Fruit fly (Drosophila melanogaster) whole organism, embryonic: ENCODE measurements around the gene AMPdeam.

Experiments used
- ATbp ChIP-seq: fragments of 200-800 bp; sonication (Bioruptor generic); optimal IDR thresholded peaks from 2 replicates; lab custom pipeline; 2017; ENCODE audit warnings: missing biosample characterization, mild to moderate bottlenecking, missing genetic modification characterization, missing genetic modification reagents
- BEAF-32 ChIP-seq: fragments of 200-800 bp; sonication (Bioruptor generic); optimal IDR thresholded peaks from 3 replicates; lab custom pipeline; 2017; ENCODE audit warnings: missing biosample characterization, missing genetic modification characterization, mild to moderate bottlenecking, moderate library complexity, missing genetic modification reagents
- Bgb ChIP-seq: fragments of 200-800 bp; sonication (Bioruptor generic); IDR thresholded peaks from 2 replicates; pipeline ENCODE4 v1.3.6; 2022; ENCODE audit warnings: missing biosample characterization, missing genetic modification characterization; ENCODE audit not compliant: partially characterized antibody
- CG1233 ChIP-seq: fragments of 200-800 bp; sonication (Bioruptor generic); optimal IDR thresholded peaks from 4 replicates; lab custom pipeline; 2018; ENCODE audit warnings: missing biosample characterization, mild to moderate bottlenecking, missing genetic modification characterization
- CG13123 ChIP-seq: fragments of 200-800 bp; sonication (Bioruptor generic); optimal IDR thresholded peaks from 2 replicates; lab custom pipeline; 2016; ENCODE audit warnings: missing biosample characterization, missing genetic modification characterization
- CG13287 ChIP-seq: fragments of 200-800 bp; sonication (Bioruptor generic); IDR thresholded peaks from 2 replicates; pipeline ENCODE4 v1.3.6; 2022; ENCODE audit warnings: missing biosample characterization, missing genetic modification characterization; ENCODE audit not compliant: partially characterized antibody
- CG13624 ChIP-seq: fragments of 200-800 bp; sonication (Bioruptor generic); optimal IDR thresholded peaks from 2 replicates; lab custom pipeline; 2016; ENCODE audit warnings: missing biosample characterization, missing genetic modification characterization
- CG2199 ChIP-seq: fragments of 200-800 bp; sonication (Bioruptor generic); IDR thresholded peaks from 3 replicates; pipeline ENCODE4 v1.3.6; 2022; ENCODE audit warnings: missing biosample characterization, missing genetic modification characterization
- CG30020 ChIP-seq: fragments of 200-800 bp; optimal IDR thresholded peaks from 2 replicates; lab custom pipeline; 2019; ENCODE audit warnings: missing biosample characterization, mild to moderate bottlenecking, missing genetic modification characterization, moderate library complexity
- CG30431 ChIP-seq: fragments of 200-800 bp; sonication (Bioruptor generic); optimal IDR thresholded peaks from 2 replicates; lab custom pipeline; 2017; ENCODE audit warnings: missing biosample characterization, missing genetic modification characterization
- CG3163 ChIP-seq: fragments of 200-800 bp; sonication (Bioruptor generic); optimal IDR thresholded peaks from 3 replicates; lab custom pipeline; 2016; ENCODE audit warnings: missing biosample characterization, missing genetic modification characterization
- CG32532 ChIP-seq: fragments of 200-800 bp; sonication (Bioruptor generic); IDR thresholded peaks from 2 replicates; pipeline ENCODE4 v1.3.6; 2022; ENCODE audit warnings: missing biosample characterization, missing genetic modification characterization
- CG3281 ChIP-seq: fragments of 200-800 bp; sonication (Bioruptor generic); optimal IDR thresholded peaks from 3 replicates; lab custom pipeline; 2017; ENCODE audit warnings: missing biosample characterization, mild to moderate bottlenecking, missing genetic modification characterization
- CG5245 ChIP-seq: fragments of 200-800 bp; sonication (Bioruptor generic); optimal IDR thresholded peaks from 3 replicates; lab custom pipeline; 2016; ENCODE audit warnings: missing biosample characterization, missing genetic modification characterization
- CG6791 ChIP-seq: fragments of 200-800 bp; sonication (Bioruptor generic); IDR thresholded peaks from 3 replicates; pipeline ENCODE4 v1.3.6; 2022; ENCODE audit warnings: missing biosample characterization, missing genetic modification characterization; ENCODE audit not compliant: partially characterized antibody
- CG7372 ChIP-seq: fragments of 200-800 bp; sonication (Bioruptor generic); IDR thresholded peaks from 2 replicates; pipeline ENCODE4 v1.3.6; 2022; ENCODE audit warnings: missing biosample characterization, missing genetic modification characterization
- CG7745 ChIP-seq: fragments of 200-800 bp; sonication (Bioruptor generic); optimal IDR thresholded peaks from 2 replicates; lab custom pipeline; 2018; ENCODE audit warnings: missing biosample characterization, mild to moderate bottlenecking, missing genetic modification characterization, moderate library complexity
- CG8359 ChIP-seq: fragments of 200-800 bp; sonication (Bioruptor generic); optimal IDR thresholded peaks from 2 replicates; lab custom pipeline; 2017; ENCODE audit warnings: missing biosample characterization, mild to moderate bottlenecking, missing genetic modification characterization, borderline replicate concordance
- CG9437 ChIP-seq: fragments of 200-800 bp; sonication (Bioruptor generic); optimal IDR thresholded peaks from 2 replicates; lab custom pipeline; 2018; ENCODE audit warnings: missing biosample characterization, mild to moderate bottlenecking, missing genetic modification characterization
- Chrac-16 ChIP-seq: fragments of 200-800 bp; sonication (Bioruptor generic); optimal IDR thresholded peaks from 3 replicates; lab custom pipeline; 2016; ENCODE audit warnings: missing biosample characterization, missing genetic modification characterization
- Dll ChIP-seq: fragments of 200-800 bp; sonication (Bioruptor generic); IDR thresholded peaks from 4 replicates; pipeline ENCODE4 v1.3.6; 2022; ENCODE audit warnings: missing biosample characterization, missing genetic modification characterization; ENCODE audit not compliant: partially characterized antibody
- Drgx ChIP-seq: fragments of 200-800 bp; sonication (Bioruptor generic); IDR thresholded peaks from 2 replicates; pipeline ENCODE4 v1.3.6; 2022; ENCODE audit warnings: missing biosample characterization, missing genetic modification characterization
- Fer2 ChIP-seq: fragments of 200-800 bp; sonication (Bioruptor generic); optimal IDR thresholded peaks from 2 replicates; lab custom pipeline; 2018; ENCODE audit warnings: missing biosample characterization, mild to moderate bottlenecking, missing genetic modification characterization, moderate library complexity
- HLH4C ChIP-seq: fragments of 200-800 bp; sonication (Bioruptor generic); IDR thresholded peaks from 3 replicates; pipeline ENCODE4 v1.3.6; 2022; ENCODE audit warnings: missing biosample characterization, missing genetic modification characterization; ENCODE audit not compliant: partially characterized antibody
- MESR4 ChIP-seq: fragments of 200-800 bp; sonication (Bioruptor generic); optimal IDR thresholded peaks from 2 replicates; lab custom pipeline; 2018; ENCODE audit warnings: missing biosample characterization, mild to moderate bottlenecking, missing genetic modification characterization, moderate library complexity
- Myb ChIP-seq: fragments of 200-800 bp; sonication (Bioruptor generic); optimal IDR thresholded peaks from 2 replicates; lab custom pipeline; 2016; ENCODE audit warnings: missing biosample characterization, missing genetic modification characterization
- NC2β ChIP-seq: fragments of 200-800 bp; sonication (Bioruptor generic); optimal IDR thresholded peaks from 2 replicates; lab custom pipeline; 2016; ENCODE audit warnings: missing biosample characterization, missing genetic modification characterization
- Sox100B ChIP-seq: fragments of 200-800 bp; sonication (Bioruptor generic); optimal IDR thresholded peaks from 3 replicates; lab custom pipeline; 2018; ENCODE audit warnings: missing biosample characterization, mild to moderate bottlenecking, missing genetic modification characterization
- Ssrp ChIP-seq: fragments of 200-800 bp; sonication (Bioruptor generic); optimal IDR thresholded peaks from 2 replicates; lab custom pipeline; 2018; ENCODE audit warnings: missing biosample characterization, mild to moderate bottlenecking, missing genetic modification characterization, moderate library complexity
- Stat92E ChIP-seq, 3 experiments: fragments of >200 bp in 2 of 3; fragments of 200-800 bp in 1 of 3; sonication (Bioruptor generic) in 1 of 3; optimal IDR thresholded peaks; 2 replicates each; lab custom pipeline; 2017 to 2019; ENCODE audit warnings: missing biosample characterization in 3 of 3, missing genetic modification characterization in 3 of 3, mild to moderate bottlenecking in 1 of 3, moderate library complexity in 1 of 3
- Trl ChIP-seq, 3 experiments: fragments of >200 bp in 2 of 3; fragments of 200-800 bp in 1 of 3; sonication (Bioruptor generic) in 1 of 3; optimal IDR thresholded peaks; 2 replicates in 1 of 3; 3 replicates in 2 of 3; lab custom pipeline; 2016 to 2017; ENCODE audit warnings: missing biosample characterization in 1 of 3, missing genetic modification characterization in 1 of 3
- ac ChIP-seq: fragments of 200-800 bp; sonication (Bioruptor generic); optimal IDR thresholded peaks from 3 replicates; lab custom pipeline; 2017; ENCODE audit warnings: missing biosample characterization, mild to moderate bottlenecking, missing genetic modification characterization
- al ChIP-seq: fragments of 200-800 bp; sonication (Bioruptor generic); IDR thresholded peaks from 2 replicates; pipeline ENCODE4 v1.3.6; 2022; ENCODE audit warnings: missing biosample characterization, missing genetic modification characterization
- amos ChIP-seq: fragments of 200-800 bp; sonication (Bioruptor generic); IDR thresholded peaks from 2 replicates; pipeline ENCODE4 v1.3.6; 2022; ENCODE audit warnings: missing biosample characterization, missing genetic modification characterization; ENCODE audit not compliant: partially characterized antibody
- ash1 ChIP-seq: fragments of 200-800 bp; sonication (Bioruptor generic); optimal IDR thresholded peaks from 2 replicates; lab custom pipeline; 2018; ENCODE audit warnings: missing biosample characterization, mild to moderate bottlenecking, missing genetic modification characterization
- bsh ChIP-seq, 2 experiments: fragments of 200-800 bp; sonication (Bioruptor generic); optimal IDR thresholded peaks; 2 replicates each; lab custom pipeline; 2017 to 2018; ENCODE audit warnings: mild to moderate bottlenecking in 2 of 2, missing biosample characterization in 2 of 2, missing genetic modification characterization in 2 of 2, moderate library complexity in 1 of 2
- chinmo ChIP-seq: fragments of 200-800 bp; sonication (Bioruptor generic); IDR thresholded peaks from 4 replicates; pipeline ENCODE4 v1.3.6; 2022; ENCODE audit warnings: missing biosample characterization, missing genetic modification characterization; ENCODE audit not compliant: partially characterized antibody
- ci ChIP-seq: fragments of 200-800 bp; sonication (Bioruptor generic); IDR thresholded peaks from 3 replicates; pipeline ENCODE4 v1.3.6; 2022; ENCODE audit warnings: missing biosample characterization, missing genetic modification characterization
- disco-r ChIP-seq: fragments of 200-800 bp; sonication (Bioruptor generic); optimal IDR thresholded peaks from 2 replicates; lab custom pipeline; 2016; ENCODE audit warnings: missing biosample characterization, missing genetic modification characterization
- ems ChIP-seq: fragments of 200-800 bp; sonication (Bioruptor generic); optimal IDR thresholded peaks from 3 replicates; lab custom pipeline; 2016; ENCODE audit warnings: missing biosample characterization, missing genetic modification characterization
- gem ChIP-seq: fragments of 200-800 bp; sonication (Bioruptor generic); optimal IDR thresholded peaks from 2 replicates; lab custom pipeline; 2019; ENCODE audit warnings: missing biosample characterization, mild to moderate bottlenecking, missing genetic modification characterization, moderate library complexity
- inv ChIP-seq: fragments of 200-800 bp; sonication (Bioruptor generic); IDR thresholded peaks from 2 replicates; pipeline ENCODE4 v1.3.6; 2022; ENCODE audit warnings: missing biosample characterization, missing genetic modification characterization; ENCODE audit not compliant: partially characterized antibody
- mld ChIP-seq: fragments of 200-800 bp; sonication (Bioruptor generic); IDR thresholded peaks from 3 replicates; pipeline ENCODE4 v1.3.6; 2022; ENCODE audit warnings: missing biosample characterization, missing genetic modification characterization; ENCODE audit not compliant: partially characterized antibody
- p53 ChIP-seq: fragments of 200-800 bp; sonication (Bioruptor generic); optimal IDR thresholded peaks from 2 replicates; lab custom pipeline; 2016; ENCODE audit warnings: missing biosample characterization, missing genetic modification characterization
- sna ChIP-seq: fragments of 200-800 bp; sonication (Bioruptor generic); IDR thresholded peaks from 2 replicates; pipeline ENCODE4 v1.3.6; 2022; ENCODE audit warnings: missing biosample characterization, missing genetic modification characterization; ENCODE audit not compliant: partially characterized antibody
- sob ChIP-seq: fragments of 200-800 bp; sonication (Bioruptor generic); IDR thresholded peaks from 2 replicates; pipeline ENCODE4 v1.3.6; 2022; ENCODE audit warnings: missing biosample characterization, missing genetic modification characterization
- usp ChIP-seq: fragments of >200 bp; optimal IDR thresholded peaks from 2 replicates; lab custom pipeline; 2017; ENCODE audit warnings: missing biosample characterization, missing genetic modification characterization
- vnd ChIP-seq: fragments of 200-800 bp; sonication (Bioruptor generic); IDR thresholded peaks from 3 replicates; pipeline ENCODE4 v1.3.6; 2022; ENCODE audit warnings: missing biosample characterization, missing genetic modification characterization; ENCODE audit not compliant: partially characterized antibody

Gene AMPdeam

dm6 chrX:13811480-13811879 lies 34.2 kb downstream of the AMPdeam start, which contains the start of gene CG11095 (continued):
- TF ChIP-seq Dll (peak; percentile 69), BEAF-32 (GFP tag; lab: Kevin White, UChicago) (peak; percentile 70), CG13287 (peak; percentile 77), bsh (GFP tag; optimal IDR thresholded peaks at IDR 0.05; lab: Kevin White, UChicago) (peak in 1 of 2 experiments; percentile 34), disco-r (GFP tag; lab: Kevin White, UChicago) (no peak), CG6791 (GFP tag; lab: Robert Waterston, UW) (peak; percentile 34; the same call in 1 of the 3 replicates), CG9437 (GFP tag; lab: Kevin White, UChicago) (no peak), ash1 (GFP tag; lab: Kevin White, UChicago) (no peak), Stat92E (GFP tag; optimal IDR thresholded peaks at IDR 0.05; lab: Kevin White, UChicago) (no peak), CG30020 (peak; percentile 40), Bgb (GFP tag; lab: Robert Waterston, UW) (peak; percentile 64), Chrac-16 (no peak), Drgx (GFP tag; lab: Robert Waterston, UW) (0 out of 2 replicates have a peak, but pooled peaks have one; percentile 27), CG7372 (GFP tag; lab: Robert Waterston, UW) (no peak), ems (GFP tag; lab: Kevin White, UChicago) (no peak), CG5245 (GFP tag; lab: Kevin White, UChicago) (no peak), Ssrp (tag; lab: Kevin White, UChicago) (no peak), HLH4C (GFP tag; lab: Robert Waterston, UW) (0 out of 3 replicates have a peak, but pooled peaks have one; percentile 30), Sox100B (GFP tag; lab: Kevin White, UChicago) (no peak), ATbp (no peak), CG8359 (GFP tag; lab: Kevin White, UChicago) (no peak), ac (no peak), Fer2 (tag; lab: Kevin White, UChicago) (no peak), amos (GFP tag; lab: Robert Waterston, UW) (peak; percentile 54), vnd (GFP tag; lab: Robert Waterston, UW) (peak; percentile 51), CG13123 (GFP tag; lab: Kevin White, UChicago) (no peak), MESR4 (GFP tag; lab: Kevin White, UChicago) (peak; percentile 24), usp (GFP tag; lab: Kevin White, UChicago) (no peak), CG32532 (GFP tag; lab: Robert Waterston, UW) (no peak), Myb (peak; percentile 91), inv (GFP tag; lab: Robert Waterston, UW) (no peak), mld (GFP tag; lab: Robert Waterston, UW) (0 out of 3 replicates have a peak, but pooled peaks have one; percentile 56), sna (GFP tag; lab: Robert Waterston, UW) (0 out of 2 replicates have a peak, but pooled peaks have one; percentile 34), NC2β (GFP tag; lab: Kevin White, UChicago) (no peak), CG30431 (GFP tag; lab: Kevin White, UChicago) (no peak)

DNA sequence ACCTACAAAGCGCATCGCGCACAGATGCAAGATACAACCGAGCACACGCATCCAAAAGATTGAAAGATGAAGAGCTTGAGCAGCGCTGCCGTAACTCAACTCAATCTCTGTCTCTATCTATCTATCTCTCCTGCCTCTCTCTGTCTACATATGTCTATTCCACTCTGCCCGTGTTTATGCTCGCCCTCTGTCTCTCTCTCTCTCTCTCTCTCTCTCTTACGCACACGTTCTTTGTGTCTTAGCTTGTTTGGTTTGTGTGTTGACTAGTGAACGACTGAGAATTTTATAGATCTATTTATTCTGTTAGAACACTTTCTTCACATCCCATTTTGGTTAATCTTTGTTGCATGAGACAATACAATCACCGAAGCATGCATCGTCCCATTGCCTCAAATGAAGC lies 40.1 kb downstream of the AMPdeam start:
- TF ChIP-seq CG1233 (GFP tag; lab: Kevin White, UChicago) (peak; percentile 21), ci (GFP tag; lab: Robert Waterston, UW) (0 out of 3 replicates have a peak, but pooled peaks have one; percentile 19), sob (peak; percentile 43; the same call in 1 of the 2 replicates), CG7745 (no peak), CG2199 (GFP tag; lab: Robert Waterston, UW) (0 out of 3 replicates have a peak, but pooled peaks have one; percentile 66), al (GFP tag; lab: Robert Waterston, UW) (no peak), gem (tag; lab: Kevin White, UChicago) (peak; percentile 1), CG3163 (GFP tag; lab: Kevin White, UChicago) (no peak), CG3281 (GFP tag; lab: Kevin White, UChicago) (no peak), CG13624 (GFP tag; lab: Kevin White, UChicago) (no peak), Bgb (GFP tag; lab: Robert Waterston, UW) (0 out of 2 replicates have a peak, but pooled peaks have one; percentile 12), chinmo (GFP tag; lab: Robert Waterston, UW) (0 out of 4 replicates have a peak, but pooled peaks have one; percentile 44), p53 (GFP tag; lab: Kevin White, UChicago) (peak; percentile 25), Trl (optimal IDR thresholded peaks at IDR 0.05; lab: Kevin White, UChicago) (peak; percentile 54 to 69), Trl (GFP tag; optimal IDR thresholded peaks at IDR 0.05; lab: Kevin White, UChicago) (peak; percentile 27)
